Worm (Caenorhabditis elegans) whole organism, young adult: ENCODE data around the gene F13D12.10.
A peak's percentile ranks its signal among the peaks of the same experiment; 100 is the strongest.
"Not testable (repeated sequence)": the region's sequence is repeated elsewhere in the genome, so short reads cannot be mapped to it uniquely, and the experiment has no call there.

Experiments
- B0336.3 ChIP-seq: fragments of 200-800 bp; sonication (Bioruptor generic); IDR thresholded peaks from 2 replicates; pipeline ENCODE4 v1.3.6; 2022; ENCODE audit warnings: missing genetic modification characterization, missing compliant biosample characterization
- C06A6.2 ChIP-seq: fragments of 200-800 bp; sonication (Bioruptor generic); conservative IDR thresholded peaks from 2 replicates; pipeline ENCODE4 v1.3.6; 2022; ENCODE audit warnings: missing genetic modification characterization, missing compliant biosample characterization
- C17E4.6 ChIP-seq: fragments of 200-800 bp; sonication (Bioruptor generic); IDR thresholded peaks from 2 replicates; pipeline ENCODE4 v1.3.6; 2022; ENCODE audit warnings: missing genetic modification reagents, missing genetic modification characterization, missing compliant biosample characterization
- D2030.7 ChIP-seq: fragments of 200-800 bp; sonication (Bioruptor generic); IDR thresholded peaks from 2 replicates; pipeline ENCODE4 v1.3.6; 2022; ENCODE audit warnings: missing genetic modification reagents, missing genetic modification characterization, missing compliant biosample characterization
- F23B12.7 ChIP-seq: sonication (generic microtip); optimal IDR thresholded peaks from 2 replicates; lab custom pipeline; 2017; ENCODE audit warnings: missing genetic modification characterization, mild to moderate bottlenecking, missing compliant biosample characterization, antibody characterized with exemption, moderate library complexity; ENCODE audit not compliant: insufficient read depth
- F33H1.4 ChIP-seq: fragments of 200-800 bp; sonication (Bioruptor generic); IDR thresholded peaks from 2 replicates; pipeline ENCODE4 v1.3.6; 2022; ENCODE audit warnings: missing genetic modification reagents, missing genetic modification characterization, missing compliant biosample characterization
- F49E8.2 ChIP-seq: sonication (generic microtip); optimal IDR thresholded peaks from 3 replicates; lab custom pipeline; 2017; ENCODE audit warnings: missing genetic modification characterization, mild to moderate bottlenecking, missing compliant biosample characterization, antibody characterized with exemption, moderate library complexity; ENCODE audit not compliant: insufficient read depth
- F57A8.1 ChIP-seq: fragments of 200-800 bp; sonication (Bioruptor generic); optimal IDR thresholded peaks from 2 replicates; lab custom pipeline; 2018; ENCODE audit warnings: mild to moderate bottlenecking, missing genetic modification characterization, moderate library complexity, missing compliant biosample characterization
- F57C9.4 ChIP-seq: sonication (generic microtip); optimal IDR thresholded peaks from 2 replicates; lab custom pipeline; 2017; ENCODE audit warnings: mild to moderate bottlenecking, missing genetic modification characterization, missing compliant biosample characterization
- K11D2.4 ChIP-seq: fragments of 200-800 bp; sonication (Bioruptor generic); IDR thresholded peaks from 2 replicates; pipeline ENCODE4 v1.3.6; 2022; ENCODE audit warnings: missing genetic modification reagents, missing genetic modification characterization, missing compliant biosample characterization
- Y79H2A.3 ChIP-seq: fragments of 200-800 bp; sonication (Bioruptor generic); conservative IDR thresholded peaks from 2 replicates; pipeline ENCODE4 v1.3.6; 2022; ENCODE audit warnings: missing genetic modification reagents, missing genetic modification characterization, missing compliant biosample characterization
- Y95B8A.8 ChIP-seq: fragments of 200-800 bp; sonication (Bioruptor generic); IDR thresholded peaks from 2 replicates; pipeline ENCODE4 v1.3.6; 2022; ENCODE audit warnings: missing genetic modification reagents, missing genetic modification characterization, missing compliant biosample characterization
- attf-6 ChIP-seq: fragments of 200-800 bp; sonication (Bioruptor generic); IDR thresholded peaks from 2 replicates; pipeline ENCODE4 v1.3.6; 2022; ENCODE audit warnings: missing genetic modification reagents, missing genetic modification characterization, missing compliant biosample characterization
- cebp-1 ChIP-seq, 2 experiments: fragments of 200-800 bp in 1 of 2; sonication (Bioruptor generic) in 1 of 2; sonication (generic microtip) in 1 of 2; IDR thresholded peaks in 1 of 2; optimal IDR thresholded peaks in 1 of 2; 2 replicates each; pipeline versions ENCODE4 v1.3.6 to Lab custom; 2017 to 2022; ENCODE audit warnings: missing compliant biosample characterization in 2 of 2, missing genetic modification characterization in 2 of 2, mild to moderate bottlenecking in 1 of 2, missing genetic modification reagents in 1 of 2, moderate library complexity in 1 of 2
- ceh-100 ChIP-seq: fragments of 200-800 bp; sonication (Bioruptor generic); IDR thresholded peaks from 2 replicates; pipeline ENCODE4 v1.3.6; 2022; ENCODE audit warnings: missing genetic modification reagents, missing genetic modification characterization, missing compliant biosample characterization
- ceh-91 ChIP-seq: fragments of 200-800 bp; sonication (Bioruptor generic); IDR thresholded peaks from 2 replicates; pipeline ENCODE4 v1.3.6; 2022; ENCODE audit warnings: missing genetic modification reagents, missing genetic modification characterization, missing compliant biosample characterization
- die-1 ChIP-seq: sonication (generic microtip); optimal IDR thresholded peaks from 2 replicates; lab custom pipeline; 2016; ENCODE audit warnings: missing genotype, mild to moderate bottlenecking, missing genetic modification characterization, missing compliant biosample characterization
- dox-1 ChIP-seq: fragments of 200-800 bp; sonication (Bioruptor generic); IDR thresholded peaks from 2 replicates; pipeline ENCODE4 v1.3.6; 2022; ENCODE audit warnings: missing genetic modification reagents, missing genetic modification characterization, missing compliant biosample characterization
- dpff-1 ChIP-seq: sonication (generic microtip); optimal IDR thresholded peaks from 2 replicates; lab custom pipeline; 2017; ENCODE audit warnings: mild to moderate bottlenecking, missing genetic modification characterization, missing compliant biosample characterization
- dpl-1 ChIP-seq: fragments of 150-350 bp; optimal IDR thresholded peaks from 2 replicates; lab custom pipeline; 2014; ENCODE audit warnings: missing biosample characterization, missing genetic modification reagents, missing genetic modification characterization
- efl-1 ChIP-seq: fragments of 150-350 bp; optimal IDR thresholded peaks from 2 replicates; lab custom pipeline; 2014; ENCODE audit warnings: missing biosample characterization, missing genetic modification reagents, missing genetic modification characterization
- egrh-3 ChIP-seq: fragments of 200-800 bp; sonication (Bioruptor generic); IDR thresholded peaks from 2 replicates; pipeline ENCODE4 v1.3.6; 2022; ENCODE audit warnings: missing genetic modification reagents, missing genetic modification characterization, missing compliant biosample characterization
- ekl-4 ChIP-seq: fragments of 200-800 bp; sonication (Bioruptor generic); IDR thresholded peaks from 2 replicates; pipeline ENCODE4 v1.3.6; 2022; ENCODE audit warnings: missing genetic modification reagents, missing genetic modification characterization, missing compliant biosample characterization
- him-1 ChIP-seq: sonication (generic microtip); optimal IDR thresholded peaks from 2 replicates; lab custom pipeline; 2016; ENCODE audit warnings: missing genotype, missing genetic modification reagents, missing genetic modification characterization, missing compliant biosample characterization
- hmg-1.2 ChIP-seq: fragments of 200-800 bp; sonication (Bioruptor generic); IDR thresholded peaks from 2 replicates; pipeline ENCODE4 v1.3.6; 2022; ENCODE audit warnings: missing genetic modification reagents, missing genetic modification characterization, missing compliant biosample characterization
- let-607 ChIP-seq, 2 experiments: fragments of 200-800 bp in 1 of 2; sonication (Bioruptor generic) in 1 of 2; sonication (generic microtip) in 1 of 2; optimal IDR thresholded peaks; 2 replicates each; lab custom pipeline; 2016 to 2018; ENCODE audit warnings: mild to moderate bottlenecking in 2 of 2, missing compliant biosample characterization in 2 of 2, missing genetic modification characterization in 2 of 2, moderate library complexity in 2 of 2, missing genotype in 1 of 2
- lin-26 ChIP-seq: fragments of 200-800 bp; sonication (Bioruptor generic); IDR thresholded peaks from 2 replicates; pipeline ENCODE4 v1.3.6; 2022; ENCODE audit warnings: missing genetic modification reagents, missing genetic modification characterization, missing compliant biosample characterization
- lin-40 ChIP-seq: sonication (generic microtip); optimal IDR thresholded peaks from 2 replicates; lab custom pipeline; 2016; ENCODE audit warnings: missing genetic modification characterization, mild to moderate bottlenecking, missing compliant biosample characterization, missing genotype, missing genetic modification reagents
- lin-54 ChIP-seq: fragments of 200-800 bp; sonication (Bioruptor generic); optimal IDR thresholded peaks from 2 replicates; lab custom pipeline; 2018; ENCODE audit warnings: mild to moderate bottlenecking, missing genetic modification characterization, missing compliant biosample characterization
- lsl-1 ChIP-seq: fragments of 200-800 bp; sonication (Bioruptor generic); optimal IDR thresholded peaks from 2 replicates; lab custom pipeline; 2018; ENCODE audit warnings: mild to moderate bottlenecking, missing genetic modification characterization, moderate library complexity, missing compliant biosample characterization
- madf-6 ChIP-seq: fragments of 200-800 bp; sonication (Bioruptor generic); IDR thresholded peaks from 2 replicates; pipeline ENCODE4 v1.3.6; 2022; ENCODE audit warnings: missing genetic modification reagents, missing genetic modification characterization, missing compliant biosample characterization
- madf-8 ChIP-seq: fragments of 200-800 bp; sonication (Bioruptor generic); conservative IDR thresholded peaks from 2 replicates; pipeline ENCODE4 v1.3.6; 2022; ENCODE audit warnings: missing genetic modification reagents, missing genetic modification characterization, missing compliant biosample characterization
- mcd-1 ChIP-seq: fragments of 200-800 bp; sonication (Bioruptor generic); IDR thresholded peaks from 2 replicates; pipeline ENCODE4 v1.3.6; 2022; ENCODE audit warnings: missing genetic modification reagents, missing genetic modification characterization, missing compliant biosample characterization
- nhr-179 ChIP-seq: sonication (generic microtip); optimal IDR thresholded peaks from 2 replicates; lab custom pipeline; 2016; ENCODE audit warnings: mild to moderate bottlenecking, missing genetic modification characterization, missing compliant biosample characterization
- nhr-80 ChIP-seq: sonication (generic microtip); optimal IDR thresholded peaks from 2 replicates; lab custom pipeline; 2016; ENCODE audit warnings: missing genetic modification characterization, missing compliant biosample characterization
- nhr-90 ChIP-seq: sonication (generic microtip); optimal IDR thresholded peaks from 2 replicates; lab custom pipeline; 2016; ENCODE audit warnings: missing genotype, mild to moderate bottlenecking, missing genetic modification characterization, missing compliant biosample characterization
- snpc-3.4 ChIP-seq: sonication (generic microtip); optimal IDR thresholded peaks from 2 replicates; lab custom pipeline; 2017; ENCODE audit warnings: missing genetic modification characterization, mild to moderate bottlenecking, missing compliant biosample characterization, antibody characterized with exemption, moderate library complexity, missing genotype, missing genetic modification reagents
- xnd-1 ChIP-seq: sonication (generic microtip); optimal IDR thresholded peaks from 2 replicates; lab custom pipeline; 2016; ENCODE audit warnings: missing genotype, missing genetic modification reagents, missing genetic modification characterization, missing compliant biosample characterization
- zim-3 ChIP-seq: sonication (generic microtip); optimal IDR thresholded peaks from 2 replicates; lab custom pipeline; 2017; ENCODE audit warnings: mild to moderate bottlenecking, missing genetic modification characterization, moderate library complexity, missing compliant biosample characterization
- ztf-18 ChIP-seq: sonication (generic microtip); optimal IDR thresholded peaks from 2 replicates; lab custom pipeline; 2016; ENCODE audit warnings: missing genotype, mild to moderate bottlenecking, missing genetic modification characterization, missing compliant biosample characterization
- ztf-3 ChIP-seq: fragments of 200-800 bp; sonication (Bioruptor generic); optimal IDR thresholded peaks from 2 replicates; lab custom pipeline; 2018; ENCODE audit warnings: mild to moderate bottlenecking, missing genetic modification characterization, missing compliant biosample characterization

The F13D12.10 gene

ce11 chrII:11694432-11694831 lies 19.2 kb upstream of the F13D12.10 start:
- no peak; the same call in 1 of the 2 replicates for TF ChIP-seq hmg-1.2 (GFP tag; lab: Robert Waterston, UW)
- no peak for TF ChIP-seq dpff-1 (tag; lab: Kevin White, UChicago)
- peak; percentile 90 for TF ChIP-seq ztf-18 (tag; lab: Kevin White, UChicago)
- TF ChIP-seq efl-1 = peak; percentile 15
- TF ChIP-seq zim-3 (tag; lab: Kevin White, UChicago) = no peak
- no peak for TF ChIP-seq B0336.3 (GFP tag; lab: Robert Waterston, UW)
- TF ChIP-seq cebp-1 (GFP tag; IDR thresholded peaks at IDR 0.05; lab: Robert Waterston, UW) = no peak
- TF ChIP-seq cebp-1 (tag; optimal IDR thresholded peaks at IDR 0.05; lab: Kevin White, UChicago) = peak; percentile 32
- peak; percentile 35; the same call in 1 of the 2 replicates for TF ChIP-seq dox-1 (GFP tag; lab: Robert Waterston, UW)
- TF ChIP-seq nhr-90 (tag; lab: Kevin White, UChicago) = no peak
- no peak for TF ChIP-seq ztf-3 (GFP tag; lab: Kevin White, UChicago)

ce11 chrII:11695161-11695944 lies 18.2 kb upstream of the F13D12.10 start, which contains the start of gene tars-1:
tars-1 (minus strand) TSS chrII:11695657.
- TF ChIP-seq D2030.7 (GFP tag; lab: Robert Waterston, UW) (peak; percentile 75), F49E8.2 (tag; lab: Kevin White, UChicago) (peak; percentile 14), snpc-3.4 (tag; lab: Kevin White, UChicago) (peak; percentile 48), ceh-100 (GFP tag; lab: Robert Waterston, UW) (peak; percentile 80), C06A6.2 (GFP tag; lab: Robert Waterston, UW) (peak; percentile 26; the same call in 1 of the 2 replicates), ceh-91 (peak; percentile 69), ztf-18 (tag; lab: Kevin White, UChicago) (peak; percentile 15), cebp-1 (tag; optimal IDR thresholded peaks at IDR 0.05; lab: Kevin White, UChicago) (peak; percentile 1), lsl-1 (GFP tag; lab: Kevin White, UChicago) (peak; percentile 95), lin-54 (peak; percentile 40), dox-1 (GFP tag; lab: Robert Waterston, UW) (peak; percentile 41; the same call in 1 of the 2 replicates), madf-6 (peak; percentile 93), madf-8 (GFP tag; lab: Robert Waterston, UW) (peak; percentile 81), nhr-80 (tag; lab: Kevin White, UChicago) (peak; percentile 20), efl-1 (peak; percentile 85), egrh-3 (GFP tag; lab: Robert Waterston, UW) (0 out of 2 replicates have a peak, but pooled peaks have one; percentile 9), mcd-1 (peak; percentile 77), F33H1.4 (GFP tag; lab: Robert Waterston, UW) (peak; percentile 93), xnd-1 (tag; lab: Kevin White, UChicago) (peak; percentile 83), dpl-1 (GFP tag; lab: Kevin White, UChicago) (peak; percentile 46), lin-26 (GFP tag; lab: Robert Waterston, UW) (peak; percentile 23; the same call in 1 of the 2 replicates)
- TF ChIP-seq cebp-1 (GFP tag; IDR thresholded peaks at IDR 0.05; lab: Robert Waterston, UW) = not testable (repeated sequence)

ce11 chrII:11695945-11696270 lies 17.7 kb upstream of the F13D12.10 start, which contains the start of gene xpf-1:
xpf-1 (plus strand) TSS chrII:11696171.
- no peak for TF ChIP-seq attf-6 (GFP tag; lab: Robert Waterston, UW)
- no peak for TF ChIP-seq K11D2.4
- no peak for TF ChIP-seq C17E4.6
- no peak for TF ChIP-seq F23B12.7 (tag; lab: Kevin White, UChicago)
- TF ChIP-seq let-607 (tag; optimal IDR thresholded peaks at IDR 0.05; lab: Kevin White, UChicago) = no peak
- no peak for TF ChIP-seq egrh-3 (GFP tag; lab: Robert Waterston, UW)
- TF ChIP-seq nhr-179 = no peak
- TF ChIP-seq F57C9.4 (tag; lab: Kevin White, UChicago) = no peak
- no peak for TF ChIP-seq F57A8.1
- no peak for TF ChIP-seq nhr-90 (tag; lab: Kevin White, UChicago)
- TF ChIP-seq F49E8.2 (tag; lab: Kevin White, UChicago) = no peak
- no peak for TF ChIP-seq Y95B8A.8 (GFP tag; lab: Robert Waterston, UW)
- TF ChIP-seq die-1 = no peak
- TF ChIP-seq lin-40 (tag; lab: Kevin White, UChicago) = no peak
- no peak for TF ChIP-seq ekl-4 (GFP tag; lab: Robert Waterston, UW)
- no peak for TF ChIP-seq B0336.3 (GFP tag; lab: Robert Waterston, UW)
- no peak for TF ChIP-seq Y79H2A.3 (GFP tag; lab: Robert Waterston, UW)
- TF ChIP-seq him-1 (tag; lab: Kevin White, UChicago) = no peak
